Fruit fly (Drosophila melanogaster) whole organism, wandering third instar larva: ENCODE measurements around the gene shd.

Experiments
- Abd-B ChIP-seq: fragments of >200 bp; optimal IDR thresholded peaks from 2 replicates; lab custom pipeline; 2017; ENCODE audit warnings: missing biosample characterization, missing genetic modification characterization
- CG9705 ChIP-seq: fragments of 200-800 bp; sonication (Bioruptor generic); optimal IDR thresholded peaks from 2 replicates; lab custom pipeline; 2018; ENCODE audit warnings: missing biosample characterization, mild to moderate bottlenecking, missing genetic modification characterization
- CrebA ChIP-seq: fragments of 200-800 bp; sonication (Bioruptor generic); optimal IDR thresholded peaks from 2 replicates; lab custom pipeline; 2016; ENCODE audit warnings: missing biosample characterization, mild to moderate bottlenecking, missing genetic modification characterization, borderline replicate concordance
- Dfd ChIP-seq: fragments of >200 bp; optimal IDR thresholded peaks from 2 replicates; lab custom pipeline; 2017; ENCODE audit warnings: missing biosample characterization, missing genetic modification characterization
- GATAd ChIP-seq: sonication (Bioruptor generic); optimal IDR thresholded peaks from 2 replicates; lab custom pipeline; 2016; ENCODE audit warnings: missing biosample characterization, missing genetic modification characterization
- HLH106 ChIP-seq: fragments of 200-800 bp; optimal IDR thresholded peaks from 3 replicates; lab custom pipeline; 2019; ENCODE audit warnings: missing biosample characterization, mild to moderate bottlenecking, missing genetic modification characterization, moderate library complexity
- Hnf4 ChIP-seq: fragments of 200-800 bp; sonication (Bioruptor generic); optimal IDR thresholded peaks from 2 replicates; lab custom pipeline; 2016; ENCODE audit warnings: missing biosample characterization, mild to moderate bottlenecking, missing genetic modification characterization
- Hr78 ChIP-seq: fragments of >200 bp; optimal IDR thresholded peaks from 2 replicates; lab custom pipeline; 2017; ENCODE audit warnings: missing biosample characterization, missing genetic modification characterization
- Hr83 ChIP-seq: fragments of 200-300 bp; sonication (Bioruptor generic); optimal IDR thresholded peaks from 2 replicates; lab custom pipeline; 2016; ENCODE audit warnings: missing biosample characterization, mild to moderate bottlenecking, missing genetic modification characterization, moderate library complexity; ENCODE audit not compliant: poor library complexity, severe bottlenecking
- Jra ChIP-seq: sonication (Bioruptor generic); optimal IDR thresholded peaks from 2 replicates; lab custom pipeline; 2016; ENCODE audit warnings: missing biosample characterization, missing genetic modification characterization
- Mio ChIP-seq: sonication (Bioruptor generic); optimal IDR thresholded peaks from 2 replicates; lab custom pipeline; 2016; ENCODE audit warnings: missing biosample characterization, missing genetic modification characterization
- Myc ChIP-seq: fragments of >200 bp; optimal IDR thresholded peaks from 2 replicates; lab custom pipeline; 2017
- N ChIP-seq: fragments of >200 bp; optimal IDR thresholded peaks from 2 replicates; lab custom pipeline; 2018; ENCODE audit warnings: missing biosample characterization, missing external identifiers, missing genetic modification characterization
- OdsH ChIP-seq: fragments of 200-800 bp; sonication (Bioruptor generic); optimal IDR thresholded peaks from 2 replicates; lab custom pipeline; 2016; ENCODE audit warnings: missing biosample characterization, mild to moderate bottlenecking, missing genetic modification characterization
- Rel ChIP-seq, 2 experiments: fragments of 200-800 bp; sonication (Bioruptor generic) in 1 of 2; optimal IDR thresholded peaks; 2 replicates in 1 of 2; 3 replicates in 1 of 2; lab custom pipeline; 2016 to 2019; ENCODE audit warnings: mild to moderate bottlenecking in 2 of 2, missing biosample characterization in 2 of 2, missing genetic modification characterization in 2 of 2, moderate library complexity in 1 of 2
- Sp1 ChIP-seq: fragments of 200-800 bp; sonication (Bioruptor generic); optimal IDR thresholded peaks from 3 replicates; lab custom pipeline; 2019; ENCODE audit warnings: missing biosample characterization, mild to moderate bottlenecking, missing genetic modification characterization, moderate library complexity
- Vsx2 ChIP-seq: fragments of 200-300, 225-300 bp; sonication (Bioruptor generic); optimal IDR thresholded peaks from 2 replicates; lab custom pipeline; 2018; ENCODE audit warnings: missing biosample characterization, missing genetic modification characterization; ENCODE audit not compliant: partially characterized antibody
- br ChIP-seq: fragments of 200-800 bp; sonication (Bioruptor generic); optimal IDR thresholded peaks from 2 replicates; lab custom pipeline; 2016; ENCODE audit warnings: missing biosample characterization, missing genetic modification characterization
- brk ChIP-seq: fragments of 200-800 bp; sonication (Bioruptor generic); optimal IDR thresholded peaks from 2 replicates; lab custom pipeline; 2016; ENCODE audit warnings: missing biosample characterization, mild to moderate bottlenecking, missing genetic modification characterization
- dl ChIP-seq, 2 experiments: fragments of 175-275, 200-275 bp in 1 of 2; fragments of 200-275 bp in 1 of 2; sonication (Bioruptor generic); optimal IDR thresholded peaks; lab custom pipeline; 2018; ENCODE audit warnings: mild to moderate bottlenecking in 2 of 2, missing biosample characterization in 2 of 2, missing genetic modification characterization in 2 of 2, moderate library complexity in 2 of 2; ENCODE audit not compliant: partially characterized antibody in 2 of 2, insufficient read depth in 1 of 2
- dmrt93B ChIP-seq: fragments of 200-800 bp; sonication (Bioruptor generic); optimal IDR thresholded peaks from 2 replicates; lab custom pipeline; 2018; ENCODE audit warnings: missing biosample characterization, mild to moderate bottlenecking, missing genetic modification characterization
- dsf ChIP-seq: sonication (Bioruptor generic); optimal IDR thresholded peaks from 2 replicates; lab custom pipeline; 2016; ENCODE audit warnings: missing biosample characterization, missing genetic modification characterization, borderline replicate concordance
- ey ChIP-seq: fragments of 200-800 bp; sonication (Bioruptor generic); optimal IDR thresholded peaks from 2 replicates; lab custom pipeline; 2016; ENCODE audit warnings: missing biosample characterization, missing genetic modification characterization
- foxo ChIP-seq, 2 experiments: fragments of 200-800 bp; sonication (Bioruptor generic); optimal IDR thresholded peaks; 2 replicates in 1 of 2; 3 replicates in 1 of 2; lab custom pipeline; 2016 to 2017; ENCODE audit warnings: missing biosample characterization in 2 of 2, missing genetic modification characterization in 2 of 2
- fru ChIP-seq: fragments of 200-800 bp; sonication (Bioruptor generic); optimal IDR thresholded peaks from 3 replicates; lab custom pipeline; 2016; ENCODE audit warnings: missing biosample characterization, mild to moderate bottlenecking, missing genetic modification characterization
- h ChIP-seq: fragments of 200-800 bp; sonication (Bioruptor generic); optimal IDR thresholded peaks from 3 replicates; lab custom pipeline; 2016; ENCODE audit warnings: missing biosample characterization, mild to moderate bottlenecking, missing genetic modification characterization
- jim ChIP-seq: fragments of 175-275, 200-325 bp; sonication (Bioruptor generic); optimal IDR thresholded peaks from 2 replicates; lab custom pipeline; 2016; ENCODE audit warnings: missing biosample characterization, mild to moderate bottlenecking, missing genetic modification characterization
- pan ChIP-seq: fragments of >200 bp; optimal IDR thresholded peaks from 2 replicates; lab custom pipeline; 2017
- psq ChIP-seq: fragments of 200-800 bp; sonication (Bioruptor generic); optimal IDR thresholded peaks from 3 replicates; lab custom pipeline; 2017; ENCODE audit warnings: missing biosample characterization, mild to moderate bottlenecking, missing genetic modification characterization, moderate library complexity
- rgr ChIP-seq: fragments of 200-800 bp; sonication (Bioruptor generic); optimal IDR thresholded peaks from 3 replicates; lab custom pipeline; 2016; ENCODE audit warnings: missing biosample characterization, mild to moderate bottlenecking, missing genetic modification characterization
- sage ChIP-seq: fragments of 200-800 bp; sonication (Bioruptor generic); optimal IDR thresholded peaks from 2 replicates; lab custom pipeline; 2016; ENCODE audit warnings: missing biosample characterization, mild to moderate bottlenecking, missing genetic modification characterization
- sv ChIP-seq: fragments of 200-800 bp; sonication (Bioruptor generic); optimal IDR thresholded peaks from 3 replicates; lab custom pipeline; 2016; ENCODE audit warnings: missing biosample characterization, missing genetic modification characterization
- tai ChIP-seq: sonication (Bioruptor generic); optimal IDR thresholded peaks from 2 replicates; lab custom pipeline; 2016; ENCODE audit warnings: missing biosample characterization, missing genetic modification characterization
- usp ChIP-seq: fragments of >200 bp; optimal IDR thresholded peaks from 2 replicates; lab custom pipeline; 2017; ENCODE audit warnings: missing biosample characterization, missing genetic modification characterization
- woc ChIP-seq: sonication (Bioruptor generic); optimal IDR thresholded peaks from 2 replicates; lab custom pipeline; 2016; ENCODE audit warnings: missing biosample characterization, mild to moderate bottlenecking, missing genetic modification characterization

The shd gene

DNA sequence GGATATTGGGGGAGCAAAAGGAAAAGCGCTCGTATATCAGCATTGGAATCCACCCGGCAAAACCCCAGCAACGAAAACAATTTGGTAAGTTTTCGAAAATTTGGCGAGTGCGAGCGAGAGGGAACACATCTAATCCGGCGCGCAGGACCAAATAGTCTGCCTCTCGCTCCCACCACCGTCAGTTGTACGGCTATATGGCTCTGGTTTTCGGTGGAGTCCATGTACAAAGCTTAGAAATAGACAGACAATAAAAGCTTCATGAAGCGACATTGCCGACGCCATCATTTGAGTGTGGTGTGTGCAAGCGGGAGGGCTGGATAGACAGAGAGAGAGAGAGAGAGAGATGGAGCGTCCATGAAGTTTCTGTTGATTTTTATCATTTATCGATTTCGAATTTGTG lies 34.0 kb upstream of the shd start:
- no peak for TF ChIP-seq brk (GFP tag; lab: Kevin White, UChicago)
- no peak for TF ChIP-seq Sp1
- TF ChIP-seq Hr78: no peak
- TF ChIP-seq usp (GFP tag; lab: Kevin White, UChicago): no peak
- no peak for TF ChIP-seq Abd-B (GFP tag; lab: Kevin White, UChicago)
- no peak for TF ChIP-seq dsf (GFP tag; lab: Kevin White, UChicago)
- TF ChIP-seq ey (GFP tag; lab: Kevin White, UChicago): no peak
- no peak for TF ChIP-seq Hr83
- no peak for TF ChIP-seq GATAd (GFP tag; lab: Kevin White, UChicago)
- no peak for TF ChIP-seq sv (GFP tag; lab: Kevin White, UChicago)
- no peak for TF ChIP-seq N (GFP tag; lab: Kevin White, UChicago)
- no peak for TF ChIP-seq jim (GFP tag; lab: Kevin White, UChicago)
- no peak for TF ChIP-seq br (GFP tag; lab: Kevin White, UChicago)

DNA sequence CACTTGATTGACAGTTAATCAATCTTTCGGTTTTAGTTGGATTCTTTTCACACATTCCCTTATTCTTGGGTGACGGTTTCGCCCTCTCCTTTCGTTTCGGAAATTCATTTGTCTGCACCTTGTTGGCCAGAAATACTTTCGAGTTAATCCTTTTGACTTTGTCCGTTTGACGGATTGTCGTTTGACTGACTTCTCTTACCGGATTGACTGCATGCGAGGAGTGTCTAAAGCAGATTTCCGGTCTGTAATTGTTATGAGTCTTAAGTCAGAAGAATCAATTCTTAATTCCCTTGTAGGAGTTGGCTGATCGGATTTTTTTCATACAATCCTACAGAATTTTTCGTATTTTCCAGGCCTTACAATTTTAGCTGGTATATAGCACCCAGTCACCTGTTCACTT lies 31.5 kb upstream of the shd start:
- TF ChIP-seq Hnf4 (GFP tag; lab: Kevin White, UChicago): no peak
- no peak for TF ChIP-seq h (GFP tag; lab: Kevin White, UChicago)
- no peak for TF ChIP-seq Rel (GFP tag; optimal IDR thresholded peaks at IDR 0.05; lab: Kevin White, UChicago)
- TF ChIP-seq Rel (tag; optimal IDR thresholded peaks at IDR 0.05; lab: Kevin White, UChicago): no peak
- no peak for TF ChIP-seq jim (GFP tag; lab: Kevin White, UChicago)
- no peak for TF ChIP-seq Vsx2 (GFP tag; lab: Kevin White, UChicago)
- no peak for TF ChIP-seq CG9705 (GFP tag; lab: Kevin White, UChicago)
- TF ChIP-seq Hr83: no peak
- TF ChIP-seq Myc (lab: Kevin White, UChicago): no peak
- no peak for TF ChIP-seq pan (lab: Kevin White, UChicago)
- no peak for TF ChIP-seq dl (GFP tag; optimal IDR thresholded peaks at IDR 0.05; lab: Kevin White, UChicago; ENCODE audit: insufficient read depth in 1 of 2, partially characterized antibody in 2 of 2)
- no peak for TF ChIP-seq sv (GFP tag; lab: Kevin White, UChicago)
- TF ChIP-seq foxo (GFP tag; optimal IDR thresholded peaks at IDR 0.05; lab: Kevin White, UChicago): no peak
- no peak for TF ChIP-seq Jra
- TF ChIP-seq fru (GFP tag; lab: Kevin White, UChicago): no peak
- no peak for TF ChIP-seq ey (GFP tag; lab: Kevin White, UChicago)
- no peak for TF ChIP-seq dsf (GFP tag; lab: Kevin White, UChicago)
- TF ChIP-seq usp (GFP tag; lab: Kevin White, UChicago): no peak
- no peak for TF ChIP-seq br (GFP tag; lab: Kevin White, UChicago)
- TF ChIP-seq psq (GFP tag; lab: Kevin White, UChicago): no peak

- TF ChIP-seq br (GFP tag; lab: Kevin White, UChicago) (no peak), rgr (GFP tag; lab: Kevin White, UChicago) (no peak), tai (no peak), Sp1 (no peak), Dfd (GFP tag; lab: Kevin White, UChicago) (no peak), Rel (GFP tag; optimal IDR thresholded peaks at IDR 0.05; lab: Kevin White, UChicago) (no peak), Rel (tag; optimal IDR thresholded peaks at IDR 0.05; lab: Kevin White, UChicago) (no peak), jim (GFP tag; lab: Kevin White, UChicago) (no peak), sage (GFP tag; lab: Kevin White, UChicago) (no peak), ey (GFP tag; lab: Kevin White, UChicago) (no peak), Mio (GFP tag; lab: Kevin White, UChicago) (no peak), N (GFP tag; lab: Kevin White, UChicago) (no peak), psq (GFP tag; lab: Kevin White, UChicago) (no peak), OdsH (GFP tag; lab: Kevin White, UChicago) (no peak), GATAd (GFP tag; lab: Kevin White, UChicago) (no peak), dl (GFP tag; optimal IDR thresholded peaks at IDR 0.05; lab: Kevin White, UChicago; ENCODE audit: insufficient read depth in 1 of 2, partially characterized antibody in 2 of 2) (no peak), brk (GFP tag; lab: Kevin White, UChicago) (no peak), sv (GFP tag; lab: Kevin White, UChicago) (no peak), usp (GFP tag; lab: Kevin White, UChicago) (no peak), HLH106 (tag; lab: Kevin White, UChicago) (no peak), fru (GFP tag; lab: Kevin White, UChicago) (no peak)
- TF ChIP-seq, all 38 proteins: peak for 0
Measured at dm6 chr3L:14583803-14584202, 30.5 kb upstream of the shd start.

DNA sequence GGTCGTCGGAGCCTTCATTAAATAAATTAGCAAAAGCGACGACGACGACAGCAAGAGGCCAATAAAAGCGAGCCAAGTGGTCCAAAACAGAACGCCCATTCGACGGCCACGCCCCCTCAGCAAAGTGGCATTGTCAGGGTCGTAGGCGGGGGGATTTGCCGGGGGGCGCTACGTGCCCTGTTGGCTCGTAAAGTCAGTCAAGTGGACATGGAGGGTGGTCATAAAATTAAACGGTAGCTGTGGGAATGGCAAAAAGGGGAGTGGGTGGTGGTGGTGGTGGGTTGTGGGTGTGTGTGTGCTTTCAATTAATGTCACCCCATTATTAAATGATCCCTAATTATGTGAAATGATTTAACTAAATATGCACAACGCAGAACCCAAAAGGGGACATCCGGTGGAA lies 23.3 kb upstream of the shd start:
- TF ChIP-seq N (GFP tag; lab: Kevin White, UChicago) (no peak), Hr83 (no peak), Sp1 (no peak), Hnf4 (GFP tag; lab: Kevin White, UChicago) (no peak), CrebA (no peak), woc (GFP tag; lab: Kevin White, UChicago) (no peak), Rel (GFP tag; optimal IDR thresholded peaks at IDR 0.05; lab: Kevin White, UChicago) (no peak), Rel (tag; optimal IDR thresholded peaks at IDR 0.05; lab: Kevin White, UChicago) (no peak), sv (GFP tag; lab: Kevin White, UChicago) (no peak), fru (GFP tag; lab: Kevin White, UChicago) (no peak), Vsx2 (GFP tag; lab: Kevin White, UChicago) (no peak), Mio (GFP tag; lab: Kevin White, UChicago) (no peak), Jra (no peak), dmrt93B (GFP tag; lab: Kevin White, UChicago) (no peak), jim (GFP tag; lab: Kevin White, UChicago) (no peak), Abd-B (GFP tag; lab: Kevin White, UChicago) (no peak), tai (no peak), psq (GFP tag; lab: Kevin White, UChicago) (no peak)
- TF ChIP-seq, all 38 proteins: peak for 0
